Fruit fly (Drosophila melanogaster): Measurements from ENCODE around the gene CG32462.

CG32462 gene

DNA sequence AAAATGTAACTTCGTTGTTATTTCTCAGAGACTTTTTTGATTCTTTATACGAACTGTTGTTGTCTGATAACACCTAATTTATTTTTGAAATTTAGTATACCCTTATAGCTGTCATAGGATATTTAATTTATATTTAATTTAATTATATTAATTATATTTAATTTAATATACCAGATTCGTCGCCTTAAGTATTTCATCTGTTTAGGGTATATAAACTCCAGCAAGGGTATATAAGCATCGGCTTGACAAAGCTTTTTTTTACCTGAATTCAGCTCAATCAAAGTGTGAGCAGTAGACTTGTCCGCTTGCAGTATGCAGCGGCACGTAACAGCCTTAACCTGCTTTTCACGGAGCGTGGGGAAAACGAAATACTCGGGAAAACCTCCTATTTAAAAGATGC lies 30.3 kb upstream of the CG32462 start (continued):
- TF ChIP-seq Hr4 (GFP tag; optimal IDR thresholded peaks at IDR 0.05) (peak; percentile 3), Hr38 (GFP tag; optimal IDR thresholded peaks at IDR 0.05) (no peak)

- TF ChIP-seq Sox14 (GFP tag; optimal IDR thresholded peaks at IDR 0.05): no peak
- no peak for TF ChIP-seq Smox (GFP tag; optimal IDR thresholded peaks at IDR 0.05)
- TF ChIP-seq lz (GFP tag; optimal IDR thresholded peaks at IDR 0.05): no peak
- TF ChIP-seq achi (GFP tag; optimal IDR thresholded peaks at IDR 0.05): no peak
- TF ChIP-seq CG8319 (GFP tag; optimal IDR thresholded peaks at IDR 0.05): no peak
- no peak for TF ChIP-seq CG6792 (GFP tag; optimal IDR thresholded peaks at IDR 0.05)
These were observed 27.6 kb upstream of the CG32462 start, which contains the start of gene slif for dm6 chr3L:22880914-22881313. slif (plus strand) TSS chr3L:22881045.

dm6 chr3L:22879344-22879723 lies 26.0 kb upstream of the CG32462 start:
- TF ChIP-seq Eip78C (GFP tag) (no peak), spab (GFP tag; optimal IDR thresholded peaks at IDR 0.05) (no peak), Gug (GFP tag; IDR thresholded peaks at IDR 0.05) (no peak), Ets96B (tag; optimal IDR thresholded peaks at IDR 0.05) (no peak), dsx (GFP tag; optimal IDR thresholded peaks at IDR 0.05; ENCODE audit: poor library complexity, severe bottlenecking) (no peak), fd59A (GFP tag; optimal IDR thresholded peaks at IDR 0.05) (no peak), svp (GFP tag) (no peak), fd85E (GFP tag; optimal IDR thresholded peaks at IDR 0.05) (no peak), CG6854 (GFP tag; optimal IDR thresholded peaks at IDR 0.05) (no peak), CG7368 (GFP tag; optimal IDR thresholded peaks at IDR 0.05) (no peak), Smox (GFP tag; optimal IDR thresholded peaks at IDR 0.05) (no peak), CG11294 (GFP tag; IDR thresholded peaks at IDR 0.05) (no peak), lz (GFP tag; optimal IDR thresholded peaks at IDR 0.05) (no peak), CG32006 (GFP tag; optimal IDR thresholded peaks at IDR 0.05) (no peak), CG11762 (GFP tag; optimal IDR thresholded peaks at IDR 0.05; ENCODE audit: insufficient read depth) (no peak), Sox14 (GFP tag; optimal IDR thresholded peaks at IDR 0.05) (no peak), Hr4 (GFP tag; optimal IDR thresholded peaks at IDR 0.05) (no peak), Lpt (GFP tag; optimal IDR thresholded peaks at IDR 0.05) (no peak), CG8319 (GFP tag; optimal IDR thresholded peaks at IDR 0.05) (no peak)

- TF ChIP-seq OdsH (GFP tag; optimal IDR thresholded peaks at IDR 0.05) (peak; percentile 100), CG10631 (GFP tag; optimal IDR thresholded peaks at IDR 0.05) (peak; percentile 100), topi (GFP tag; optimal IDR thresholded peaks at IDR 0.05) (peak; percentile 100), CG16779 (tag; optimal IDR thresholded peaks at IDR 0.05) (peak; percentile 99), pdm3 (GFP tag; optimal IDR thresholded peaks at IDR 0.05) (peak; percentile 100), CG9139 (GFP tag; optimal IDR thresholded peaks at IDR 0.05) (peak; percentile 99), CG3032 (tag; optimal IDR thresholded peaks at IDR 0.05) (peak; percentile 100), CG1621 (tag; optimal IDR thresholded peaks at IDR 0.05) (peak; percentile 100), Hr39 (GFP tag; optimal IDR thresholded peaks at IDR 0.05) (peak; percentile 100), CG34406 (GFP tag; optimal IDR thresholded peaks at IDR 0.05) (peak; percentile 100), vri (GFP tag; optimal IDR thresholded peaks at IDR 0.05) (peak; percentile 100), CG11294 (GFP tag; IDR thresholded peaks at IDR 0.05) (peak; percentile 99), dsx (GFP tag; optimal IDR thresholded peaks at IDR 0.05; ENCODE audit: poor library complexity, severe bottlenecking) (peak; percentile 99), achi (GFP tag; optimal IDR thresholded peaks at IDR 0.05) (peak; percentile 99), CG6276 (GFP tag; optimal IDR thresholded peaks at IDR 0.05) (peak; percentile 100), CG6792 (GFP tag; optimal IDR thresholded peaks at IDR 0.05) (peak; percentile 100), eg (GFP tag; IDR thresholded peaks at IDR 0.05) (peak; percentile 100), spab (GFP tag; optimal IDR thresholded peaks at IDR 0.05) (peak; percentile 100), ss (GFP tag; optimal IDR thresholded peaks at IDR 0.05) (peak; percentile 99 to 100), svp (GFP tag) (peak; percentile 100), CG6163 (GFP tag; IDR thresholded peaks at IDR 0.05) (peak; percentile 100), CG8319 (GFP tag; optimal IDR thresholded peaks at IDR 0.05) (peak; percentile 100), dac (GFP tag; optimal IDR thresholded peaks at IDR 0.05) (peak; percentile 100), Hr4 (GFP tag; optimal IDR thresholded peaks at IDR 0.05) (peak; percentile 100), CG10669 (GFP tag; optimal IDR thresholded peaks at IDR 0.05) (peak; percentile 100), Eip75B (GFP tag; optimal IDR thresholded peaks at IDR 0.05) (peak; percentile 100), Ets96B (tag; optimal IDR thresholded peaks at IDR 0.05) (peak; percentile 100), CG4318 (GFP tag; optimal IDR thresholded peaks at IDR 0.05) (peak; percentile 100), CG3919 (GFP tag; optimal IDR thresholded peaks at IDR 0.05) (peak; percentile 100), acj6 (GFP tag; optimal IDR thresholded peaks at IDR 0.05) (peak; percentile 100), Blimp-1 (GFP tag; optimal IDR thresholded peaks at IDR 0.05) (peak; percentile 98), fd59A (GFP tag; optimal IDR thresholded peaks at IDR 0.05) (peak; percentile 100)
These were observed 25.5 kb upstream of the CG32462 start, which contains the start of the genes Chro and Ssl1 for dm6 chr3L:22878723-22879343. Chro (minus strand) TSS chr3L:22878984. Ssl1 (plus strand) TSS chr3L:22879089.
